Fruit fly (Drosophila melanogaster) whole organism, embryonic: ENCODE data around the gene Alms1a.

ENCODE experiments used
- Atf6 ChIP-seq: fragments of 200-800 bp; sonication (Bioruptor generic); IDR thresholded peaks from 2 replicates; pipeline ENCODE4 v1.3.6; 2022; ENCODE audit warnings: missing biosample characterization, missing genetic modification characterization
- BEAF-32 ChIP-seq: fragments of 200-800 bp; sonication (Bioruptor generic); optimal IDR thresholded peaks from 3 replicates; lab custom pipeline; 2017; ENCODE audit warnings: missing biosample characterization, missing genetic modification characterization, mild to moderate bottlenecking, moderate library complexity, missing genetic modification reagents
- Bdp1 ChIP-seq: fragments of 200-800 bp; sonication (Bioruptor generic); optimal IDR thresholded peaks from 3 replicates; lab custom pipeline; 2016; ENCODE audit warnings: missing biosample characterization, missing genetic modification characterization
- Bgb ChIP-seq: fragments of 200-800 bp; sonication (Bioruptor generic); IDR thresholded peaks from 2 replicates; pipeline ENCODE4 v1.3.6; 2022; ENCODE audit warnings: missing biosample characterization, missing genetic modification characterization; ENCODE audit not compliant: partially characterized antibody
- CG10462 ChIP-seq: fragments of 200-800 bp; sonication (Bioruptor generic); optimal IDR thresholded peaks from 2 replicates; lab custom pipeline; 2016; ENCODE audit warnings: missing biosample characterization, missing genetic modification characterization
- CG14965 ChIP-seq: fragments of 200-800 bp; sonication (Bioruptor generic); optimal IDR thresholded peaks from 2 replicates; lab custom pipeline; 2016; ENCODE audit warnings: missing biosample characterization, missing genetic modification characterization, borderline replicate concordance
- CG1647 ChIP-seq: fragments of 200-800 bp; sonication (Bioruptor generic); optimal IDR thresholded peaks from 3 replicates; lab custom pipeline; 2016; ENCODE audit warnings: missing biosample characterization, missing genetic modification characterization
- CG18262 ChIP-seq: fragments of 200-800 bp; optimal IDR thresholded peaks from 3 replicates; lab custom pipeline; 2019; ENCODE audit warnings: missing biosample characterization, mild to moderate bottlenecking, missing genetic modification characterization, moderate library complexity
- CG2199 ChIP-seq: fragments of 200-800 bp; sonication (Bioruptor generic); IDR thresholded peaks from 3 replicates; pipeline ENCODE4 v1.3.6; 2022; ENCODE audit warnings: missing biosample characterization, missing genetic modification characterization
- CG2202 ChIP-seq: fragments of 200-800 bp; sonication (Bioruptor generic); optimal IDR thresholded peaks from 2 replicates; lab custom pipeline; 2018; ENCODE audit warnings: missing biosample characterization, mild to moderate bottlenecking, missing genetic modification characterization
- CG42726 ChIP-seq: fragments of 200-800 bp; sonication (Bioruptor generic); IDR thresholded peaks from 2 replicates; pipeline ENCODE4 v1.3.6; 2022; ENCODE audit warnings: missing biosample characterization, missing genetic modification characterization; ENCODE audit not compliant: partially characterized antibody
- CG4617 ChIP-seq: fragments of 200-800 bp; sonication (Bioruptor generic); optimal IDR thresholded peaks from 3 replicates; lab custom pipeline; 2016; ENCODE audit warnings: missing biosample characterization, missing genetic modification characterization, borderline replicate concordance
- CG4730 ChIP-seq: fragments of 200-800 bp; sonication (Bioruptor generic); IDR thresholded peaks from 2 replicates; pipeline ENCODE4 v1.3.6; 2022; ENCODE audit warnings: missing biosample characterization, missing genetic modification characterization
- CG5245 ChIP-seq: fragments of 200-800 bp; sonication (Bioruptor generic); optimal IDR thresholded peaks from 3 replicates; lab custom pipeline; 2016; ENCODE audit warnings: missing biosample characterization, missing genetic modification characterization
- CG6854 ChIP-seq: fragments of 200-800 bp; sonication (Bioruptor generic); optimal IDR thresholded peaks from 3 replicates; lab custom pipeline; 2017; ENCODE audit warnings: missing biosample characterization, mild to moderate bottlenecking, missing genetic modification characterization
- CG7745 ChIP-seq: fragments of 200-800 bp; sonication (Bioruptor generic); optimal IDR thresholded peaks from 2 replicates; lab custom pipeline; 2018; ENCODE audit warnings: missing biosample characterization, mild to moderate bottlenecking, missing genetic modification characterization, moderate library complexity
- CG7786 ChIP-seq: fragments of 200-800 bp; sonication (Bioruptor generic); optimal IDR thresholded peaks from 2 replicates; lab custom pipeline; 2016; ENCODE audit warnings: missing biosample characterization, missing genetic modification characterization
- CG7963 ChIP-seq: fragments of 200-800 bp; sonication (Bioruptor generic); IDR thresholded peaks from 3 replicates; pipeline ENCODE4 v1.3.6; 2022; ENCODE audit warnings: missing biosample characterization, missing genetic modification characterization; ENCODE audit not compliant: partially characterized antibody
- CG8290 ChIP-seq, 3 experiments: fragments of 200-800 bp; sonication (Bioruptor generic); optimal IDR thresholded peaks; 2 replicates each; lab custom pipeline; 2016 to 2019; ENCODE audit warnings: missing biosample characterization in 3 of 3, missing genetic modification characterization in 3 of 3, mild to moderate bottlenecking in 2 of 3, moderate library complexity in 1 of 3
- CG8765 ChIP-seq: fragments of 200-800 bp; sonication (Bioruptor generic); IDR thresholded peaks from 2 replicates; pipeline ENCODE4 v1.3.6; 2022; ENCODE audit warnings: missing biosample characterization, missing genetic modification characterization
- CG8924 ChIP-seq: fragments of 200-800 bp; optimal IDR thresholded peaks from 3 replicates; lab custom pipeline; 2019; ENCODE audit warnings: missing biosample characterization, mild to moderate bottlenecking, missing genetic modification characterization, moderate library complexity
- CoRest ChIP-seq: fragments of 200-800 bp; sonication (Bioruptor generic); optimal IDR thresholded peaks from 3 replicates; lab custom pipeline; 2018; ENCODE audit warnings: missing biosample characterization, mild to moderate bottlenecking, missing genetic modification characterization, moderate library complexity
- Doc2 ChIP-seq: fragments of 200-800 bp; sonication (Bioruptor generic); IDR thresholded peaks from 2 replicates; pipeline ENCODE4 v1.3.6; 2022; ENCODE audit warnings: missing biosample characterization, missing genetic modification characterization
- HLH3B ChIP-seq: fragments of 200-800 bp; sonication (Bioruptor generic); IDR thresholded peaks from 2 replicates; pipeline ENCODE4 v1.3.6; 2022; ENCODE audit warnings: missing biosample characterization, missing genetic modification characterization
- HLH4C ChIP-seq: fragments of 200-800 bp; sonication (Bioruptor generic); IDR thresholded peaks from 3 replicates; pipeline ENCODE4 v1.3.6; 2022; ENCODE audit warnings: missing biosample characterization, missing genetic modification characterization; ENCODE audit not compliant: partially characterized antibody
- Hey ChIP-seq: fragments of 200-800 bp; sonication (Bioruptor generic); optimal IDR thresholded peaks from 3 replicates; lab custom pipeline; 2018; ENCODE audit warnings: missing biosample characterization, mild to moderate bottlenecking, missing genetic modification characterization
- Mad ChIP-seq: fragments of 200-800 bp; sonication (Bioruptor generic); optimal IDR thresholded peaks from 2 replicates; lab custom pipeline; 2016; ENCODE audit warnings: missing biosample characterization, missing genetic modification characterization
- Nf-YB ChIP-seq: fragments of 200-800 bp; sonication (Bioruptor generic); optimal IDR thresholded peaks from 3 replicates; lab custom pipeline; 2019; ENCODE audit warnings: missing biosample characterization, mild to moderate bottlenecking, missing genetic modification characterization, moderate library complexity
- Opbp ChIP-seq: fragments of 200-800 bp; sonication (Bioruptor generic); IDR thresholded peaks from 3 replicates; pipeline ENCODE4 v1.3.6; 2022; ENCODE audit warnings: missing biosample characterization, missing genetic modification characterization; ENCODE audit not compliant: partially characterized antibody
- PHDP ChIP-seq: fragments of 200-800 bp; sonication (Bioruptor generic); optimal IDR thresholded peaks from 3 replicates; lab custom pipeline; 2018; ENCODE audit warnings: missing biosample characterization, mild to moderate bottlenecking, missing genetic modification characterization, moderate library complexity
- Six4 ChIP-seq: fragments of 200-800 bp; sonication (Bioruptor generic); optimal IDR thresholded peaks from 2 replicates; lab custom pipeline; 2016; ENCODE audit warnings: missing biosample characterization, missing genetic modification characterization
- Sox102F ChIP-seq: fragments of 200-800 bp; sonication (Bioruptor generic); optimal IDR thresholded peaks from 2 replicates; lab custom pipeline; 2018; ENCODE audit warnings: missing biosample characterization, mild to moderate bottlenecking, missing genetic modification characterization, moderate library complexity
- Taf1 ChIP-seq: fragments of 200-800 bp; sonication (Bioruptor generic); IDR thresholded peaks from 2 replicates; pipeline ENCODE4 v1.3.6; 2022; ENCODE audit warnings: missing biosample characterization, missing genetic modification characterization
- Trl ChIP-seq, 3 experiments: fragments of >200 bp in 2 of 3; fragments of 200-800 bp in 1 of 3; sonication (Bioruptor generic) in 1 of 3; optimal IDR thresholded peaks; 2 replicates in 1 of 3; 3 replicates in 2 of 3; lab custom pipeline; 2016 to 2017; ENCODE audit warnings: missing biosample characterization in 1 of 3, missing genetic modification characterization in 1 of 3
- cato ChIP-seq: fragments of 200-800 bp; sonication (Bioruptor generic); optimal IDR thresholded peaks from 2 replicates; lab custom pipeline; 2016; ENCODE audit warnings: missing biosample characterization, missing genetic modification characterization, borderline replicate concordance
- caup ChIP-seq: fragments of 200-800 bp; sonication (Bioruptor generic); optimal IDR thresholded peaks from 3 replicates; lab custom pipeline; 2017; ENCODE audit warnings: missing biosample characterization, mild to moderate bottlenecking, missing genetic modification characterization, moderate library complexity; ENCODE audit not compliant: severe bottlenecking
- gsb-n ChIP-seq: fragments of 200-800 bp; sonication (Bioruptor generic); optimal IDR thresholded peaks from 3 replicates; lab custom pipeline; 2018; ENCODE audit warnings: missing biosample characterization, mild to moderate bottlenecking, missing genetic modification characterization
- ham ChIP-seq: fragments of 200-800 bp; sonication (Bioruptor generic); IDR thresholded peaks from 2 replicates; pipeline ENCODE4 v1.3.6; 2022; ENCODE audit warnings: missing biosample characterization, missing genetic modification characterization
- hbn ChIP-seq: fragments of 200-800 bp; sonication (Bioruptor generic); IDR thresholded peaks from 2 replicates; pipeline ENCODE4 v1.3.6; 2022; ENCODE audit warnings: missing biosample characterization, missing genetic modification characterization; ENCODE audit not compliant: partially characterized antibody
- mld ChIP-seq: fragments of 200-800 bp; sonication (Bioruptor generic); IDR thresholded peaks from 3 replicates; pipeline ENCODE4 v1.3.6; 2022; ENCODE audit warnings: missing biosample characterization, missing genetic modification characterization; ENCODE audit not compliant: partially characterized antibody
- pb ChIP-seq: fragments of 200-800 bp; sonication (Bioruptor generic); optimal IDR thresholded peaks from 3 replicates; lab custom pipeline; 2016; ENCODE audit warnings: missing biosample characterization, missing genetic modification characterization
- so ChIP-seq: fragments of 200-800 bp; sonication (Bioruptor generic); IDR thresholded peaks from 3 replicates; pipeline ENCODE4 v1.3.6; 2022; ENCODE audit warnings: missing biosample characterization, missing genetic modification characterization
- tll ChIP-seq, 2 experiments: fragments of 200-800 bp in 1 of 2; fragments of >200 bp in 1 of 2; sonication (Bioruptor generic) in 1 of 2; optimal IDR thresholded peaks; 2 replicates each; lab custom pipeline; 2017 to 2019; ENCODE audit warnings: missing biosample characterization in 2 of 2, missing genetic modification characterization in 2 of 2, mild to moderate bottlenecking in 1 of 2, moderate library complexity in 1 of 2
- toy ChIP-seq: fragments of 200-800 bp; sonication (Bioruptor generic); IDR thresholded peaks from 2 replicates; pipeline ENCODE4 v1.3.6; 2022; ENCODE audit warnings: missing biosample characterization, missing genetic modification characterization
- vfl ChIP-seq: fragments of 200-800 bp; sonication (Bioruptor generic); optimal IDR thresholded peaks from 2 replicates; lab custom pipeline; 2016; ENCODE audit warnings: missing biosample characterization, missing genetic modification characterization
- vnd ChIP-seq: fragments of 200-800 bp; sonication (Bioruptor generic); IDR thresholded peaks from 3 replicates; pipeline ENCODE4 v1.3.6; 2022; ENCODE audit warnings: missing biosample characterization, missing genetic modification characterization; ENCODE audit not compliant: partially characterized antibody

The Alms1a gene

dm6 chrX:4616865-4617669 is 18.7 kb downstream of the Alms1a start, which contains the start of gene peb (continued):
- TF ChIP-seq CG8765 (GFP tag; lab: Robert Waterston, UW) = peak; percentile 59; the same call in 1 of the 2 replicates
- peak; percentile 68 for TF ChIP-seq CG8290 (GFP tag; optimal IDR thresholded peaks at IDR 0.05; lab: Kevin White, UChicago)
- TF ChIP-seq CG8290 (tag; optimal IDR thresholded peaks at IDR 0.05; lab: Kevin White, UChicago) = no peak
- no peak for TF ChIP-seq CG7745 (tag; lab: Kevin White, UChicago)
- no peak; the same call in 2 of the 3 replicates for TF ChIP-seq so (GFP tag; lab: Robert Waterston, UW)
- TF ChIP-seq CG1647 = no peak
- TF ChIP-seq Mad (GFP tag; lab: Kevin White, UChicago) = peak; percentile 25
- TF ChIP-seq CG7963 (GFP tag; lab: Robert Waterston, UW) = no peak
- no peak; the same call in 1 of the 2 replicates for TF ChIP-seq hbn
- TF ChIP-seq Atf6 (GFP tag; lab: Robert Waterston, UW) = peak; percentile 15; the same call in 1 of the 2 replicates
- TF ChIP-seq CG4730 (GFP tag; lab: Robert Waterston, UW) = no peak
- 0 out of 3 replicates have a peak, but pooled peaks have one; percentile 29 for TF ChIP-seq Opbp (GFP tag; lab: Robert Waterston, UW)
- peak; percentile 27 for TF ChIP-seq CG10462 (GFP tag; lab: Kevin White, UChicago)
- peak; percentile 86 to 89 for TF ChIP-seq Trl (optimal IDR thresholded peaks at IDR 0.05; lab: Kevin White, UChicago)
- peak; percentile 34 for TF ChIP-seq Trl (GFP tag; optimal IDR thresholded peaks at IDR 0.05; lab: Kevin White, UChicago)
- no peak for TF ChIP-seq CG6854 (GFP tag; lab: Kevin White, UChicago)
- TF ChIP-seq cato = peak; percentile 26
- TF ChIP-seq Six4 (GFP tag; lab: Kevin White, UChicago) = peak; percentile 47
- peak; percentile 37; the same call in 1 of the 2 replicates for TF ChIP-seq HLH3B (GFP tag; lab: Robert Waterston, UW)
- no peak for TF ChIP-seq Bdp1 (GFP tag; lab: Kevin White, UChicago)
- TF ChIP-seq CG8924 (tag; lab: Kevin White, UChicago) = peak; percentile 50
- no peak for TF ChIP-seq CG4617 (GFP tag; lab: Kevin White, UChicago)
- TF ChIP-seq vnd = no peak
- TF ChIP-seq Hey (tag; lab: Kevin White, UChicago) = no peak
- no peak for TF ChIP-seq Doc2 (GFP tag; lab: Robert Waterston, UW)
- peak; percentile 33 for TF ChIP-seq pb (GFP tag; lab: Kevin White, UChicago)
- peak; percentile 95 for TF ChIP-seq Nf-YB (GFP tag; lab: Kevin White, UChicago)
- peak; percentile 22 for TF ChIP-seq CG2202
- TF ChIP-seq CG14965 (GFP tag; lab: Kevin White, UChicago) = no peak
- TF ChIP-seq CG18262 (tag; lab: Kevin White, UChicago) = peak; percentile 82
- peak; percentile 43 for TF ChIP-seq Bgb (GFP tag; lab: Robert Waterston, UW)
- TF ChIP-seq Taf1 = no peak
- TF ChIP-seq CG5245 = peak; percentile 27
- TF ChIP-seq CoRest (tag; lab: Kevin White, UChicago) = peak; percentile 67
- no peak for TF ChIP-seq ham
- 0 out of 2 replicates have a peak, but pooled peaks have one; percentile 52 for TF ChIP-seq CG42726
- TF ChIP-seq HLH4C (GFP tag; lab: Robert Waterston, UW) = no peak
- TF ChIP-seq Sox102F (GFP tag; lab: Kevin White, UChicago) = peak; percentile 27
- 0 out of 2 replicates have a peak, but pooled peaks have one; percentile 16 for TF ChIP-seq toy (GFP tag; lab: Robert Waterston, UW)
- TF ChIP-seq CG2199 (GFP tag; lab: Robert Waterston, UW) = 0 out of 3 replicates have a peak, but pooled peaks have one; percentile 44
- TF ChIP-seq BEAF-32 (GFP tag; lab: Kevin White, UChicago) = no peak
- TF ChIP-seq mld = no peak
- no peak for TF ChIP-seq caup (GFP tag; lab: Kevin White, UChicago)
- no peak for TF ChIP-seq vfl (GFP tag; lab: Kevin White, UChicago)
- TF ChIP-seq tll (GFP tag; optimal IDR thresholded peaks at IDR 0.05; lab: Kevin White, UChicago) = peak; percentile 21 to 63
- peak; percentile 5 for TF ChIP-seq CG7786 (GFP tag; lab: Kevin White, UChicago)
- TF ChIP-seq gsb-n (tag; lab: Kevin White, UChicago) = peak; percentile 44
- no peak for TF ChIP-seq PHDP (tag; lab: Kevin White, UChicago)
